Worm (Caenorhabditis elegans) whole organism, young adult: Measurements from ENCODE around the gene T24E12.10.

ENCODE experiments used
- B0336.3 ChIP-seq: fragments of 200-800 bp; sonication (Bioruptor generic); IDR thresholded peaks from 2 replicates; pipeline ENCODE4 v1.3.6; 2022; ENCODE audit warnings: missing genetic modification characterization, missing compliant biosample characterization
- D2030.7 ChIP-seq: fragments of 200-800 bp; sonication (Bioruptor generic); IDR thresholded peaks from 2 replicates; pipeline ENCODE4 v1.3.6; 2022; ENCODE audit warnings: missing genetic modification reagents, missing genetic modification characterization, missing compliant biosample characterization
- F10E7.11 ChIP-seq: sonication (generic microtip); optimal IDR thresholded peaks from 2 replicates; lab custom pipeline; 2017; ENCODE audit warnings: mild to moderate bottlenecking, missing genetic modification characterization, moderate library complexity, missing compliant biosample characterization
- F33H1.4 ChIP-seq: fragments of 200-800 bp; sonication (Bioruptor generic); IDR thresholded peaks from 2 replicates; pipeline ENCODE4 v1.3.6; 2022; ENCODE audit warnings: missing genetic modification reagents, missing genetic modification characterization, missing compliant biosample characterization
- F37B4.10 ChIP-seq: fragments of 200-800 bp; sonication (Bioruptor generic); IDR thresholded peaks from 2 replicates; pipeline ENCODE4 v1.3.6; 2022; ENCODE audit warnings: missing genetic modification characterization, missing compliant biosample characterization
- F55B11.4 ChIP-seq: sonication (generic microtip); optimal IDR thresholded peaks from 2 replicates; lab custom pipeline; 2016; ENCODE audit warnings: missing compliant biosample characterization, missing genetic modification characterization, borderline replicate concordance; ENCODE audit not compliant: insufficient read depth
- K12H6.12 ChIP-seq: fragments of 200-800 bp; sonication (Bioruptor generic); optimal IDR thresholded peaks from 2 replicates; lab custom pipeline; 2018; ENCODE audit warnings: mild to moderate bottlenecking, missing genetic modification characterization, missing compliant biosample characterization
- Y67H2A.10 ChIP-seq: fragments of 200-800 bp; sonication (Bioruptor generic); conservative IDR thresholded peaks from 2 replicates; pipeline ENCODE4 v1.3.6; 2022; ENCODE audit warnings: missing genetic modification reagents, missing genetic modification characterization, missing compliant biosample characterization
- ZK185.1 ChIP-seq: sonication (generic microtip); optimal IDR thresholded peaks from 2 replicates; lab custom pipeline; 2016; ENCODE audit warnings: mild to moderate bottlenecking, missing genetic modification characterization, missing compliant biosample characterization; ENCODE audit not compliant: poor library complexity, severe bottlenecking
- akir-1 ChIP-seq: fragments of 200-800 bp; sonication (Bioruptor generic); optimal IDR thresholded peaks from 2 replicates; lab custom pipeline; 2018; ENCODE audit warnings: mild to moderate bottlenecking, missing genetic modification characterization, moderate library complexity, missing compliant biosample characterization
- aptf-2 ChIP-seq: fragments of 200-800 bp; sonication (Bioruptor generic); conservative IDR thresholded peaks from 2 replicates; pipeline ENCODE4 v1.3.6; 2022; ENCODE audit warnings: missing genetic modification reagents, missing genetic modification characterization, missing compliant biosample characterization
- aptf-3 ChIP-seq: fragments of 200-800 bp; sonication (Bioruptor generic); IDR thresholded peaks from 2 replicates; pipeline ENCODE4 v1.3.6; 2022; ENCODE audit warnings: missing genetic modification characterization, missing compliant biosample characterization
- attf-3 ChIP-seq: fragments of 200-800 bp; sonication (Bioruptor generic); conservative IDR thresholded peaks from 2 replicates; pipeline ENCODE4 v1.3.6; 2022; ENCODE audit warnings: missing genetic modification reagents, missing genetic modification characterization, missing compliant biosample characterization
- attf-5 ChIP-seq: fragments of 200-800 bp; sonication (Bioruptor generic); optimal IDR thresholded peaks from 2 replicates; lab custom pipeline; 2018; ENCODE audit warnings: mild to moderate bottlenecking, missing genetic modification characterization, missing compliant biosample characterization
- cebp-1 ChIP-seq, 2 experiments: fragments of 200-800 bp in 1 of 2; sonication (Bioruptor generic) in 1 of 2; sonication (generic microtip) in 1 of 2; IDR thresholded peaks in 1 of 2; optimal IDR thresholded peaks in 1 of 2; 2 replicates each; pipeline versions ENCODE4 v1.3.6 to Lab custom; 2017 to 2022; ENCODE audit warnings: missing compliant biosample characterization in 2 of 2, missing genetic modification characterization in 2 of 2, mild to moderate bottlenecking in 1 of 2, missing genetic modification reagents in 1 of 2, moderate library complexity in 1 of 2
- ceh-100 ChIP-seq: fragments of 200-800 bp; sonication (Bioruptor generic); IDR thresholded peaks from 2 replicates; pipeline ENCODE4 v1.3.6; 2022; ENCODE audit warnings: missing genetic modification reagents, missing genetic modification characterization, missing compliant biosample characterization
- ceh-40 ChIP-seq: fragments of 200-800 bp; sonication (Bioruptor generic); IDR thresholded peaks from 2 replicates; pipeline ENCODE4 v1.3.6; 2022; ENCODE audit warnings: missing genetic modification characterization, missing compliant biosample characterization
- ceh-58 ChIP-seq: fragments of 200-800 bp; sonication (Bioruptor generic); IDR thresholded peaks from 2 replicates; pipeline ENCODE4 v1.3.6; 2022; ENCODE audit warnings: missing genetic modification characterization, missing compliant biosample characterization
- ceh-79 ChIP-seq: sonication (generic microtip); optimal IDR thresholded peaks from 2 replicates; lab custom pipeline; 2017; ENCODE audit warnings: mild to moderate bottlenecking, missing genetic modification characterization, missing compliant biosample characterization
- ceh-91 ChIP-seq: fragments of 200-800 bp; sonication (Bioruptor generic); IDR thresholded peaks from 2 replicates; pipeline ENCODE4 v1.3.6; 2022; ENCODE audit warnings: missing genetic modification reagents, missing genetic modification characterization, missing compliant biosample characterization
- dpl-1 ChIP-seq: fragments of 150-350 bp; optimal IDR thresholded peaks from 2 replicates; lab custom pipeline; 2014; ENCODE audit warnings: missing biosample characterization, missing genetic modification reagents, missing genetic modification characterization
- ekl-4 ChIP-seq: fragments of 200-800 bp; sonication (Bioruptor generic); IDR thresholded peaks from 2 replicates; pipeline ENCODE4 v1.3.6; 2022; ENCODE audit warnings: missing genetic modification reagents, missing genetic modification characterization, missing compliant biosample characterization
- fkh-3 ChIP-seq: sonication (generic microtip); optimal IDR thresholded peaks from 2 replicates; lab custom pipeline; 2016; ENCODE audit warnings: mild to moderate bottlenecking, missing genetic modification characterization, missing compliant biosample characterization
- him-1 ChIP-seq: sonication (generic microtip); optimal IDR thresholded peaks from 2 replicates; lab custom pipeline; 2016; ENCODE audit warnings: missing genotype, missing genetic modification reagents, missing genetic modification characterization, missing compliant biosample characterization
- hmg-20 ChIP-seq: fragments of 200-800 bp; sonication (Bioruptor generic); IDR thresholded peaks from 2 replicates; pipeline ENCODE4 v1.3.6; 2022; ENCODE audit warnings: missing genetic modification reagents, missing genetic modification characterization, missing compliant biosample characterization
- let-526 ChIP-seq: fragments of 200-800 bp; sonication (Bioruptor generic); IDR thresholded peaks from 2 replicates; pipeline ENCODE4 v1.3.6; 2022; ENCODE audit warnings: missing genetic modification reagents, missing genetic modification characterization, missing compliant biosample characterization
- lin-35 ChIP-seq, 3 experiments: fragments of 150-350 bp in 2 of 3; sonication (generic microtip) in 1 of 3; optimal IDR thresholded peaks; 2 replicates each; lab custom pipeline; 2014 to 2018; ENCODE audit warnings: missing biosample characterization in 3 of 3, missing genetic modification characterization in 3 of 3, missing genetic modification reagents in 3 of 3
- lin-40 ChIP-seq: sonication (generic microtip); optimal IDR thresholded peaks from 2 replicates; lab custom pipeline; 2016; ENCODE audit warnings: missing genetic modification characterization, mild to moderate bottlenecking, missing compliant biosample characterization, missing genotype, missing genetic modification reagents
- lin-54 ChIP-seq: fragments of 200-800 bp; sonication (Bioruptor generic); optimal IDR thresholded peaks from 2 replicates; lab custom pipeline; 2018; ENCODE audit warnings: mild to moderate bottlenecking, missing genetic modification characterization, missing compliant biosample characterization
- lsl-1 ChIP-seq: fragments of 200-800 bp; sonication (Bioruptor generic); optimal IDR thresholded peaks from 2 replicates; lab custom pipeline; 2018; ENCODE audit warnings: mild to moderate bottlenecking, missing genetic modification characterization, moderate library complexity, missing compliant biosample characterization
- madf-6 ChIP-seq: fragments of 200-800 bp; sonication (Bioruptor generic); IDR thresholded peaks from 2 replicates; pipeline ENCODE4 v1.3.6; 2022; ENCODE audit warnings: missing genetic modification reagents, missing genetic modification characterization, missing compliant biosample characterization
- madf-8 ChIP-seq: fragments of 200-800 bp; sonication (Bioruptor generic); conservative IDR thresholded peaks from 2 replicates; pipeline ENCODE4 v1.3.6; 2022; ENCODE audit warnings: missing genetic modification reagents, missing genetic modification characterization, missing compliant biosample characterization
- nhr-27 ChIP-seq: fragments of 200-800 bp; sonication (Bioruptor generic); optimal IDR thresholded peaks from 2 replicates; lab custom pipeline; 2018; ENCODE audit warnings: mild to moderate bottlenecking, missing genetic modification characterization, moderate library complexity, missing compliant biosample characterization
- nhr-80 ChIP-seq: sonication (generic microtip); optimal IDR thresholded peaks from 2 replicates; lab custom pipeline; 2016; ENCODE audit warnings: missing genetic modification characterization, missing compliant biosample characterization
- pbrm-1 ChIP-seq: fragments of 200-800 bp; sonication (Bioruptor generic); IDR thresholded peaks from 2 replicates; pipeline ENCODE4 v1.3.6; 2022; ENCODE audit warnings: missing genetic modification reagents, missing genetic modification characterization, missing compliant biosample characterization
- rec-8 ChIP-seq, 2 experiments: sonication (generic microtip); optimal IDR thresholded peaks; 2 replicates each; lab custom pipeline; 2016; ENCODE audit warnings: mild to moderate bottlenecking in 2 of 2, missing genetic modification characterization in 2 of 2, missing genetic modification reagents in 2 of 2, missing genotype in 2 of 2, missing biosample characterization in 1 of 2, missing compliant biosample characterization in 1 of 2, moderate library complexity in 1 of 2
- snpc-1.3 ChIP-seq: sonication (generic microtip); optimal IDR thresholded peaks from 2 replicates; lab custom pipeline; 2017; ENCODE audit warnings: missing genetic modification characterization, mild to moderate bottlenecking, missing compliant biosample characterization, antibody characterized with exemption, moderate library complexity, missing genotype, missing genetic modification reagents; ENCODE audit not compliant: insufficient read depth
- snpc-3.4 ChIP-seq: sonication (generic microtip); optimal IDR thresholded peaks from 2 replicates; lab custom pipeline; 2017; ENCODE audit warnings: missing genetic modification characterization, mild to moderate bottlenecking, missing compliant biosample characterization, antibody characterized with exemption, moderate library complexity, missing genotype, missing genetic modification reagents
- tbx-9 ChIP-seq: sonication (generic microtip); optimal IDR thresholded peaks from 2 replicates; lab custom pipeline; 2016; ENCODE audit warnings: borderline replicate concordance, missing genetic modification characterization, inconsistent platforms, missing compliant biosample characterization
- tlf-1 ChIP-seq: fragments of 200-800 bp; sonication (Bioruptor generic); optimal IDR thresholded peaks from 2 replicates; lab custom pipeline; 2018; ENCODE audit warnings: mild to moderate bottlenecking, missing genetic modification characterization, missing compliant biosample characterization
- unc-130 ChIP-seq: sonication (generic microtip); optimal IDR thresholded peaks from 2 replicates; lab custom pipeline; 2016; ENCODE audit warnings: missing genetic modification reagents, missing genetic modification characterization, missing compliant biosample characterization
- unc-62 ChIP-seq: fragments of 150-350 bp; optimal IDR thresholded peaks from 2 replicates; lab custom pipeline; 2014; ENCODE audit warnings: missing biosample characterization, missing genetic modification reagents, missing genetic modification characterization
- xnd-1 ChIP-seq: sonication (generic microtip); optimal IDR thresholded peaks from 2 replicates; lab custom pipeline; 2016; ENCODE audit warnings: missing genotype, missing genetic modification reagents, missing genetic modification characterization, missing compliant biosample characterization
- zfh-2 ChIP-seq: fragments of 200-800 bp; sonication (Bioruptor generic); conservative IDR thresholded peaks from 2 replicates; pipeline ENCODE4 v1.3.6; 2022; ENCODE audit warnings: missing genetic modification reagents, missing genetic modification characterization, missing compliant biosample characterization

The T24E12.10 gene

DNA sequence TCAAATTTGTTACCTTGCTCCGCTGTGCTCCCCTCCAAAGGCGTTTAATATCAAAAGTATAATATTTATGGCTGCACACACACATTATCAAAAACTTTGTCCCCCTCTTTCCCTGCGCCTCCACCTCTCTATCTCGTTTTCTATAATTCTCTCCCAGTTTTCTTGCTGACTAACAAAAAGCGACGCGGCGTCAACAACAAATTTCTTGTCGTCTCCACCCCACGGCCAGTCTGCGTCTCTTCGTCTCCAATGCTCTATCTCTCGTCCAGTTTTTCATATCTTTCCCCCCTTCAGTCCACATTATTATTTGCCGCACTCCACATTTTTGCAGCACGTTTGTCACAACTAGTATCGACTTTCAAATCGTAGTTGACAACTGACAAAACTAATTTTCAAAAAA, 37.5 kb upstream of the T24E12.10 start (continued):
- TF ChIP-seq ceh-58 (GFP tag; lab: Robert Waterston, UW) = no peak
- no peak for TF ChIP-seq hmg-20
- no peak for TF ChIP-seq unc-62 (GFP tag; lab: Kevin White, UChicago)
- peak; percentile 23 for TF ChIP-seq lin-40 (tag; lab: Kevin White, UChicago)
- TF ChIP-seq cebp-1 (GFP tag; IDR thresholded peaks at IDR 0.05; lab: Robert Waterston, UW) = no peak
- peak; percentile 37 for TF ChIP-seq cebp-1 (tag; optimal IDR thresholded peaks at IDR 0.05; lab: Kevin White, UChicago)
- TF ChIP-seq Y67H2A.10 = no peak
- TF ChIP-seq nhr-80 (tag; lab: Kevin White, UChicago) = peak; percentile 87
- no peak for TF ChIP-seq B0336.3 (GFP tag; lab: Robert Waterston, UW)
- no peak for TF ChIP-seq dpl-1
- no peak for TF ChIP-seq snpc-3.4
- peak; percentile 42 for TF ChIP-seq K12H6.12 (tag; lab: Kevin White, UChicago)
- no peak for TF ChIP-seq lin-54 (GFP tag; lab: Kevin White, UChicago)
- TF ChIP-seq pbrm-1 (GFP tag; lab: Robert Waterston, UW) = no peak
- TF ChIP-seq let-526 (GFP tag; lab: Robert Waterston, UW) = no peak
- peak; percentile 38 for TF ChIP-seq attf-5 (GFP tag; lab: Kevin White, UChicago)
- TF ChIP-seq unc-130 (GFP tag; lab: Kevin White, UChicago) = no peak
- TF ChIP-seq zfh-2 (GFP tag; lab: Robert Waterston, UW) = peak; percentile 43; the same call in 1 of the 2 replicates

DNA sequence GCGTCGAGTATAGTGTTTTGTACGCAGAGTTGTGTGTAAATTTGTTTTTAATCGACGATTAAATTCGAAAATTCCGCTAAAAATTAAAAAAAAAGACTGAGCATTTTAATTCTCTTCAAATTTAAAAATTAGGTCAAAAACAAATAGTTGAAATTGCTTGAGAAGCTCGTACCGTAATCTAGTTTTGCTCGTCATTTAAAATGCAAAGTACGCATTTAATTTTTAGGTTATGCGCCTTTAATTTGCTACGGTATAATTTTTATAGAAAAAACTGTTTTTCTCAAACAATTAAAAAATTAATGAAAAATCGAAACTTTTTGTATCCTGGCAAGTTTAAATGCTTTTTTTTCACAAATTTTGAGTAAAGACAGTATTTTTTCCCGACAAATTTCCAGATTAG, 35.6 kb upstream of the T24E12.10 start:
- TF ChIP-seq F37B4.10 (no peak), lsl-1 (GFP tag; lab: Kevin White, UChicago) (peak; percentile 95), attf-3 (no peak), D2030.7 (GFP tag; lab: Robert Waterston, UW) (peak; percentile 32; the same call in 1 of the 2 replicates), xnd-1 (peak; percentile 98), F33H1.4 (GFP tag; lab: Robert Waterston, UW) (peak; percentile 52), him-1 (tag; lab: Kevin White, UChicago) (peak; percentile 33), madf-6 (GFP tag; lab: Robert Waterston, UW) (peak; percentile 93), snpc-1.3 (tag; lab: Kevin White, UChicago) (peak; percentile 12), rec-8 (tag; optimal IDR thresholded peaks at IDR 0.05; lab: Kevin White, UChicago) (no peak), ceh-91 (GFP tag; lab: Robert Waterston, UW) (peak; percentile 61; the same call in 1 of the 2 replicates), madf-8 (peak; percentile 79)
- TF ChIP-seq, all 124 proteins: peak for 9

DNA sequence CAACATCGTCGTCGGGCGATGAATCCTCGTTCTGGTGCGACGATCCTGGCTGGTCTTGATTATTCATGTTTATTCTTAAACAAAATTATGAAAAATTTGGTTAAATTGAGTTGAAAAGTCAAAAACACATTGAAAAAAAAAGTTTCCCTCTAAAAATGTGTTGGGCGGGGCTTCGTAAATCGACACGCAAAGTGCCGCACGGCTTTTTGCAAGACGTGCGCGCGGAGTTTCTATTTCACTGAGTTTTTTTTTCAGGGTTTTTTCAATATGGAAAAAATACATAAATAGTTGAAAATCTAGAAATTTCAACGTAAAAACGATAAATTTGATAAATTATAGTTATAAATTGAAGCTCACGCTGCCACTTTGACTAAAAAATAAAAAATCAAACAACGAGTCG, 35.1 kb upstream of the T24E12.10 start, which contains the start of gene F54D10.5:
F54D10.5 (minus strand) TSS at position 74 of the 400 bp plus-strand sequence.
- TF ChIP-seq tbx-9 (tag; lab: Kevin White, UChicago) (no peak), aptf-2 (GFP tag; lab: Robert Waterston, UW) (no peak), ZK185.1 (tag; lab: Kevin White, UChicago) (no peak), lsl-1 (GFP tag; lab: Kevin White, UChicago) (no peak), F37B4.10 (no peak), nhr-27 (tag; lab: Kevin White, UChicago) (no peak), F10E7.11 (tag; lab: Kevin White, UChicago) (no peak), akir-1 (no peak), ceh-40 (GFP tag; lab: Robert Waterston, UW) (no peak), aptf-3 (GFP tag; lab: Robert Waterston, UW) (no peak), dpl-1 (peak; percentile 71), F55B11.4 (tag; lab: Kevin White, UChicago) (no peak), Y67H2A.10 (no peak), tlf-1 (GFP tag; lab: Kevin White, UChicago) (no peak), fkh-3 (tag; lab: Kevin White, UChicago) (no peak), ceh-58 (GFP tag; lab: Robert Waterston, UW) (no peak), D2030.7 (GFP tag; lab: Robert Waterston, UW) (0 out of 2 replicates have a peak, but pooled peaks have one; percentile 33), ceh-100 (GFP tag; lab: Robert Waterston, UW) (peak; percentile 26; the same call in 1 of the 2 replicates), ceh-79 (no peak), hmg-20 (no peak), lin-35 (GFP tag; optimal IDR thresholded peaks at IDR 0.05; lab: Kevin White, UChicago) (peak in 1 of 3 experiments; percentile 83), ekl-4 (peak; percentile 25; the same call in 1 of the 2 replicates), madf-8 (no peak), zfh-2 (GFP tag; lab: Robert Waterston, UW) (no peak)
